Worm (Caenorhabditis elegans) whole organism, L4 larva: Measurements from ENCODE around the gene F07C3.2.
A peak's percentile ranks its signal among the peaks of the same experiment; 100 is the strongest.

Source experiments
- D1046.2 ChIP-seq: fragments of 200-800 bp; sonication (Bioruptor generic); IDR thresholded peaks from 2 replicates; pipeline ENCODE4 v1.3.6; 2022; ENCODE audit warnings: missing genetic modification characterization, missing compliant biosample characterization
- F37D6.2 ChIP-seq: sonication (generic microtip); optimal IDR thresholded peaks from 2 replicates; lab custom pipeline; 2016; ENCODE audit warnings: mild to moderate bottlenecking, missing genetic modification characterization, missing compliant biosample characterization
- F44E2.7 ChIP-seq: fragments of 200-800 bp; sonication (Bioruptor generic); IDR thresholded peaks from 2 replicates; pipeline ENCODE4 v2.1.2; 2022; ENCODE audit warnings: missing genetic modification characterization, missing compliant biosample characterization
- Y105C5A.15 ChIP-seq: fragments of 200-800 bp; sonication (Bioruptor generic); IDR thresholded peaks from 2 replicates; pipeline ENCODE4 v1.3.6; 2022; ENCODE audit warnings: missing genetic modification characterization, missing compliant biosample characterization
- Y48G9A.11 ChIP-seq: fragments of 200-800 bp; sonication (Bioruptor generic); IDR thresholded peaks from 2 replicates; pipeline ENCODE4 v1.3.6; 2022; ENCODE audit warnings: missing genetic modification reagents, missing genetic modification characterization, missing compliant biosample characterization
- Y5F2A.4 ChIP-seq: fragments of 200-800 bp; sonication (Bioruptor generic); optimal IDR thresholded peaks from 2 replicates; lab custom pipeline; 2018; ENCODE audit warnings: mild to moderate bottlenecking, missing genetic modification characterization, missing compliant biosample characterization
- Y75B8A.6 ChIP-seq: fragments of 200-800 bp; sonication (Bioruptor generic); IDR thresholded peaks from 2 replicates; pipeline ENCODE4 v1.3.6; 2022; ENCODE audit warnings: missing genetic modification reagents, missing genetic modification characterization, missing compliant biosample characterization
- ama-1 ChIP-seq: fragments of 150-350 bp; optimal IDR thresholded peaks from 2 replicates; lab custom pipeline; 2014; ENCODE audit warnings: inconsistent platforms, mixed read lengths
- arid-1 ChIP-seq: fragments of 200-800 bp; sonication (Bioruptor generic); conservative IDR thresholded peaks from 2 replicates; pipeline ENCODE4 v1.3.6; 2022; ENCODE audit warnings: missing genetic modification reagents, missing genetic modification characterization, missing compliant biosample characterization
- ceh-44 ChIP-seq: fragments of 200-800 bp; sonication (Bioruptor generic); IDR thresholded peaks from 2 replicates; pipeline ENCODE4 v1.3.6; 2022; ENCODE audit warnings: missing genetic modification reagents, missing genetic modification characterization, missing compliant biosample characterization
- ceh-62 ChIP-seq: sonication (generic microtip); optimal IDR thresholded peaks from 2 replicates; lab custom pipeline; 2017; ENCODE audit warnings: missing biosample characterization, missing genetic modification characterization
- ceh-82 ChIP-seq: sonication (generic microtip); optimal IDR thresholded peaks from 2 replicates; lab custom pipeline; 2017; ENCODE audit warnings: missing biosample characterization, missing genetic modification characterization
- ces-1 ChIP-seq: fragments of 150-350 bp; sonication (generic microtip); optimal IDR thresholded peaks from 4 replicates; lab custom pipeline; 2014; ENCODE audit warnings: missing biosample characterization, missing genetic modification reagents, missing genetic modification characterization
- cey-2 ChIP-seq: sonication (generic microtip); optimal IDR thresholded peaks from 3 replicates; lab custom pipeline; 2017; ENCODE audit warnings: missing genetic modification characterization, mild to moderate bottlenecking, missing compliant biosample characterization, antibody characterized with exemption, borderline replicate concordance; ENCODE audit not compliant: insufficient read depth
- ctbp-1 ChIP-seq: fragments of 200-800 bp; sonication (Bioruptor generic); IDR thresholded peaks from 2 replicates; pipeline ENCODE4 v1.3.6; 2022; ENCODE audit warnings: missing genetic modification reagents, missing genetic modification characterization, missing compliant biosample characterization
- daf-8 ChIP-seq: fragments of 200-800 bp; sonication (Bioruptor generic); IDR thresholded peaks from 2 replicates; pipeline ENCODE4 v1.3.6; 2022; ENCODE audit warnings: missing genetic modification characterization, missing compliant biosample characterization
- dmd-8 ChIP-seq: fragments of 200-800 bp; sonication (Bioruptor generic); IDR thresholded peaks from 2 replicates; pipeline ENCODE4 v1.3.6; 2022; ENCODE audit warnings: missing genetic modification characterization, missing compliant biosample characterization
- dpl-1 ChIP-seq: fragments of 150-350 bp; optimal IDR thresholded peaks from 2 replicates; lab custom pipeline; 2014; ENCODE audit warnings: missing biosample characterization, missing genetic modification reagents, missing genetic modification characterization
- dve-1 ChIP-seq: sonication (generic microtip); optimal IDR thresholded peaks from 2 replicates; lab custom pipeline; 2017; ENCODE audit warnings: antibody characterized with exemption, mild to moderate bottlenecking, missing genetic modification characterization, missing compliant biosample characterization; ENCODE audit not compliant: insufficient read depth
- egl-27 ChIP-seq: sonication (generic microtip); optimal IDR thresholded peaks from 3 replicates; lab custom pipeline; 2017; ENCODE audit warnings: missing biosample characterization, missing genetic modification reagents, missing genetic modification characterization
- fkh-10 ChIP-seq: fragments of 150-350 bp; optimal IDR thresholded peaks from 2 replicates; lab custom pipeline; 2014; ENCODE audit warnings: missing biosample characterization, missing genetic modification reagents, missing genetic modification characterization
- gei-8 ChIP-seq: fragments of 200-800 bp; sonication (Bioruptor generic); optimal IDR thresholded peaks from 2 replicates; lab custom pipeline; 2018; ENCODE audit warnings: mild to moderate bottlenecking, missing genetic modification characterization, missing compliant biosample characterization
- lin-1 ChIP-seq: fragments of 200-800 bp; sonication (Bioruptor generic); IDR thresholded peaks from 2 replicates; pipeline ENCODE4 v1.3.6; 2022; ENCODE audit warnings: missing genetic modification reagents, missing genetic modification characterization, missing compliant biosample characterization
- lin-13 ChIP-seq: fragments of 150-350 bp; optimal IDR thresholded peaks from 2 replicates; lab custom pipeline; 2014; ENCODE audit warnings: missing biosample characterization, missing genetic modification reagents, missing genetic modification characterization
- lin-38 ChIP-seq: fragments of 200-800 bp; sonication (Bioruptor generic); IDR thresholded peaks from 2 replicates; pipeline ENCODE4 v1.3.6; 2022; ENCODE audit warnings: missing genetic modification reagents, missing genetic modification characterization, missing compliant biosample characterization
- lir-3 ChIP-seq: sonication (generic microtip); optimal IDR thresholded peaks from 2 replicates; lab custom pipeline; 2016; ENCODE audit warnings: mild to moderate bottlenecking, missing genetic modification characterization, missing compliant biosample characterization
- lsy-2 ChIP-seq, 2 experiments: fragments of 150-350 bp in 1 of 2; sonication (generic microtip) in 1 of 2; optimal IDR thresholded peaks; 2 replicates each; lab custom pipeline; 2014 to 2017; ENCODE audit warnings: missing biosample characterization in 2 of 2, missing genetic modification characterization in 2 of 2
- madf-9 ChIP-seq: fragments of 200-800 bp; sonication (Bioruptor generic); conservative IDR thresholded peaks from 2 replicates; pipeline ENCODE4 v1.3.6; 2022; ENCODE audit warnings: missing genetic modification reagents, missing genetic modification characterization, missing compliant biosample characterization
- mep-1 ChIP-seq: fragments of 150-350 bp; sonication (generic microtip); optimal IDR thresholded peaks from 3 replicates; lab custom pipeline; 2014; ENCODE audit warnings: missing biosample characterization, missing genetic modification characterization
- mxl-2 ChIP-seq: fragments of 200-800 bp; sonication (Bioruptor generic); conservative IDR thresholded peaks from 2 replicates; pipeline ENCODE4 v1.3.6; 2022; ENCODE audit warnings: missing genetic modification reagents, missing genetic modification characterization, missing compliant biosample characterization
- mxl-3 ChIP-seq: fragments of 200-800 bp; sonication (Bioruptor generic); optimal IDR thresholded peaks from 2 replicates; lab custom pipeline; 2018; ENCODE audit warnings: mild to moderate bottlenecking, missing genetic modification characterization, missing compliant biosample characterization
- nhr-10 ChIP-seq: fragments of 150-350 bp; optimal IDR thresholded peaks from 2 replicates; lab custom pipeline; 2014; ENCODE audit warnings: missing biosample characterization, missing genetic modification characterization
- nhr-111 ChIP-seq: fragments of 200-800 bp; sonication (Bioruptor generic); optimal IDR thresholded peaks from 2 replicates; lab custom pipeline; 2018; ENCODE audit warnings: mild to moderate bottlenecking, missing genetic modification characterization, missing compliant biosample characterization
- nhr-237 ChIP-seq: sonication (generic microtip); optimal IDR thresholded peaks from 2 replicates; lab custom pipeline; 2017; ENCODE audit warnings: missing biosample characterization, missing genetic modification characterization
- nhr-41 ChIP-seq: fragments of 200-800 bp; sonication (Bioruptor generic); IDR thresholded peaks from 2 replicates; pipeline ENCODE4 v1.3.6; 2022; ENCODE audit warnings: missing genetic modification reagents, missing genetic modification characterization, missing compliant biosample characterization
- nhr-42 ChIP-seq: fragments of 200-800 bp; sonication (Bioruptor generic); IDR thresholded peaks from 2 replicates; pipeline ENCODE4 v1.3.6; 2022; ENCODE audit warnings: missing genetic modification characterization, missing compliant biosample characterization
- nhr-6 ChIP-seq: fragments of 150-350 bp; optimal IDR thresholded peaks from 2 replicates; lab custom pipeline; 2014; ENCODE audit warnings: missing biosample characterization, missing genetic modification characterization
- nhr-77 ChIP-seq: fragments of 150-350 bp; optimal IDR thresholded peaks from 2 replicates; lab custom pipeline; 2014; ENCODE audit warnings: missing biosample characterization, missing genetic modification characterization
- php-3 ChIP-seq: fragments of 200-800 bp; sonication (Bioruptor generic); IDR thresholded peaks from 2 replicates; pipeline ENCODE4 v1.3.6; 2022; ENCODE audit warnings: missing genetic modification reagents, missing genetic modification characterization, missing compliant biosample characterization
- pqm-1 ChIP-seq: sonication (generic microtip); optimal IDR thresholded peaks from 2 replicates; lab custom pipeline; 2017; ENCODE audit warnings: missing biosample characterization, missing genetic modification characterization
- sdz-12 ChIP-seq: fragments of 200-800 bp; sonication (Bioruptor generic); optimal IDR thresholded peaks from 2 replicates; lab custom pipeline; 2018; ENCODE audit warnings: mild to moderate bottlenecking, missing genetic modification characterization, missing compliant biosample characterization
- set-16 ChIP-seq: fragments of 200-800 bp; sonication (Bioruptor generic); IDR thresholded peaks from 2 replicates; pipeline ENCODE4 v1.3.6; 2022; ENCODE audit warnings: missing genetic modification reagents, missing genetic modification characterization, missing compliant biosample characterization
- skn-1 ChIP-seq: fragments of 150-350 bp; optimal IDR thresholded peaks from 2 replicates; lab custom pipeline; 2014; ENCODE audit warnings: missing biosample characterization, missing genetic modification characterization
- snpc-1.2 ChIP-seq: fragments of 200-800 bp; sonication (Bioruptor generic); IDR thresholded peaks from 2 replicates; pipeline ENCODE4 v1.3.6; 2022; ENCODE audit warnings: missing genetic modification reagents, missing genetic modification characterization, missing compliant biosample characterization
- tag-97 ChIP-seq: fragments of 200-800 bp; sonication (Bioruptor generic); IDR thresholded peaks from 2 replicates; pipeline ENCODE4 v1.3.6; 2022; ENCODE audit warnings: missing genetic modification characterization, missing compliant biosample characterization
- unc-130 ChIP-seq: sonication (generic microtip); optimal IDR thresholded peaks from 2 replicates; lab custom pipeline; 2016; ENCODE audit warnings: missing genetic modification reagents, missing genetic modification characterization, missing compliant biosample characterization
- unc-39 ChIP-seq: sonication (generic microtip); optimal IDR thresholded peaks from 2 replicates; lab custom pipeline; 2017; ENCODE audit warnings: missing biosample characterization, missing genetic modification characterization
- zag-1 ChIP-seq: fragments of 150-350 bp; optimal IDR thresholded peaks from 2 replicates; lab custom pipeline; 2014; ENCODE audit warnings: missing biosample characterization, missing genetic modification characterization
- zfp-2 ChIP-seq: sonication (generic microtip); optimal IDR thresholded peaks from 2 replicates; lab custom pipeline; 2016; ENCODE audit warnings: mild to moderate bottlenecking, missing genetic modification characterization, missing compliant biosample characterization
- zip-11 ChIP-seq: fragments of 200-800 bp; sonication (Bioruptor generic); IDR thresholded peaks from 2 replicates; pipeline ENCODE4 v1.3.6; 2022; ENCODE audit warnings: missing genetic modification characterization, missing compliant biosample characterization

The F07C3.2 gene

DNA sequence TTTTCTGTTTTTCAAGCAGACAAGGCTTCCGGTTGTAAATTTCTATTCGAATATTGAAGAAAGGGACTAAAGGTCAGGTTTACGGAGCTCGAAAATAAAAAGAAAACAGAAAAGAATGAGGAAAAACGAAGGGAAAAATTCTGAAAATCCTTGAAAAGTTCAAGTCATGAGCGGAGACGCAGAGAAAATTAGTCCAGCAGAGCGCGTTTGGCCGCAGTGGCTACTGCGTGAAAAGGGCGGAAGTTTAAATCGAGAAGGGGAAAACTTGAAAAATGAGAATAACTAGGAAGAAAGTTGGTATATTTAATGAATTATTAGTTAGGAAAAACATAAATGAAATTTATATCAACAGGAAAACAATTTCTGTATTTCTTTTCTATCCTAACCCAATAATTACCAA lies 5.5 kb upstream of the F07C3.2 start (continued):
- no peak for TF ChIP-seq nhr-237 (tag; lab: Kevin White, UChicago)
- no peak for TF ChIP-seq ces-1 (GFP tag; lab: Kevin White, UChicago)
- TF ChIP-seq ceh-82 (tag; lab: Kevin White, UChicago): no peak
- no peak for TF ChIP-seq Y5F2A.4
- TF ChIP-seq gei-8 (GFP tag; lab: Kevin White, UChicago): no peak
- peak; percentile 64 for TF ChIP-seq nhr-6 (tag; lab: Kevin White, UChicago)
- TF ChIP-seq ceh-62 (tag; lab: Kevin White, UChicago): no peak
- no peak for TF ChIP-seq F37D6.2 (tag; lab: Kevin White, UChicago)
- TF ChIP-seq dpl-1 (GFP tag; lab: Kevin White, UChicago): peak; percentile 80
- no peak for TF ChIP-seq zag-1 (tag; lab: Kevin White, UChicago)
- no peak for TF ChIP-seq zfp-2 (tag; lab: Kevin White, UChicago)
- peak; percentile 92 for TF ChIP-seq lin-38 (GFP tag; lab: Robert Waterston, UW)
- TF ChIP-seq lir-3 (tag; lab: Kevin White, UChicago): no peak
- no peak for TF ChIP-seq fkh-10 (GFP tag; lab: Kevin White, UChicago)
- TF ChIP-seq daf-8: no peak
- no peak for TF ChIP-seq nhr-111 (GFP tag; lab: Kevin White, UChicago)
- no peak for TF ChIP-seq nhr-42 (GFP tag; lab: Robert Waterston, UW)
- TF ChIP-seq zip-11: no peak
- TF ChIP-seq D1046.2 (GFP tag; lab: Robert Waterston, UW): no peak
- no peak for TF ChIP-seq mxl-2 (GFP tag; lab: Robert Waterston, UW)
- no peak for TF ChIP-seq F44E2.7
- TF ChIP-seq unc-39 (tag; lab: Kevin White, UChicago): no peak
- no peak for TF ChIP-seq nhr-10 (tag; lab: Kevin White, UChicago)
- TF ChIP-seq Y105C5A.15 (GFP tag; lab: Robert Waterston, UW): no peak
- TF ChIP-seq ceh-44 (GFP tag; lab: Robert Waterston, UW): no peak
- TF ChIP-seq nhr-77 (tag; lab: Kevin White, UChicago): no peak
- no peak for TF ChIP-seq mxl-3 (GFP tag; lab: Kevin White, UChicago)
- no peak for TF ChIP-seq php-3
- TF ChIP-seq sdz-12 (GFP tag; lab: Kevin White, UChicago): no peak
- no peak for TF ChIP-seq nhr-41 (GFP tag; lab: Robert Waterston, UW)
- TF ChIP-seq Y48G9A.11 (GFP tag; lab: Robert Waterston, UW): no peak
- TF ChIP-seq dmd-8 (GFP tag; lab: Robert Waterston, UW): no peak
- TF ChIP-seq mep-1 (tag; lab: Kevin White, UChicago): peak; percentile 39
- TF ChIP-seq lin-1 (GFP tag; lab: Robert Waterston, UW): no peak
- TF ChIP-seq skn-1: no peak
- no peak for TF ChIP-seq tag-97 (GFP tag; lab: Robert Waterston, UW)
- TF ChIP-seq unc-130: peak; percentile 15
- peak; percentile 8 for TF ChIP-seq ama-1 (lab: Kevin White, UChicago)
- TF ChIP-seq Y75B8A.6: no peak
- TF ChIP-seq arid-1 (GFP tag; lab: Robert Waterston, UW): no peak
- no peak for TF ChIP-seq cey-2 (tag; lab: Kevin White, UChicago)
- no peak for TF ChIP-seq egl-27 (tag; lab: Kevin White, UChicago)
- TF ChIP-seq, all 104 proteins: peak for 13

DNA sequence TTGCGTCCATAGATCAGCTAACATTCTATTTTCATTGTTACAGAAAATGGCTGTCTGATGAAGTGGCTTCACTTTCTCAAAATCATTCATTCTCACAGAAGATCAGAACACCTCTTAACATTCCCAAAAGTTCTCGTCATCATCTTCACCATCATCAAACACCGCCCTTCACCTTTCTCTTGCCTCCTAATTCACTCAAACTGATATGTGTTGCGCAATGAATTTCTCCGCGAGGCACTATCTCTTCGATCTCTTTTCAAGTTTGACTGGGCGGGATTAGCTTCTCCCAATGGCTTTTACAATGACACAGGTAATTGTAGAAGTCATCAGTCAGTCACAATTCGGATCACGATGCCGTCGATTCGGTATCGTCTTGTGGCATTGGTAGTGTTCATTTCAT lies 4.3 kb upstream of the F07C3.2 start, which contains the start of gene grd-6:
Gene grd-6, plus strand, starts transcription at position 301 of the 400 bp plus-strand sequence.
- no peak for TF ChIP-seq nhr-10 (tag; lab: Kevin White, UChicago)
- TF ChIP-seq pqm-1: no peak
- TF ChIP-seq madf-9: no peak
- TF ChIP-seq ctbp-1: no peak
- no peak for TF ChIP-seq Y48G9A.11 (GFP tag; lab: Robert Waterston, UW)
- no peak for TF ChIP-seq set-16 (GFP tag; lab: Robert Waterston, UW)
- no peak for TF ChIP-seq dve-1
- TF ChIP-seq Y105C5A.15 (GFP tag; lab: Robert Waterston, UW): no peak
- no peak for TF ChIP-seq dpl-1 (GFP tag; lab: Kevin White, UChicago)
- no peak for TF ChIP-seq lsy-2 (tag; optimal IDR thresholded peaks at IDR 0.05; lab: Kevin White, UChicago)
- no peak for TF ChIP-seq D1046.2 (GFP tag; lab: Robert Waterston, UW)
- TF ChIP-seq mxl-2 (GFP tag; lab: Robert Waterston, UW): no peak
- TF ChIP-seq lin-13 (GFP tag; lab: Kevin White, UChicago): no peak
- TF ChIP-seq snpc-1.2: no peak
